Worm (Caenorhabditis elegans) whole organism, late embryonic: ENCODE measurements around the gene cct-5.

Experiments
- ama-1 ChIP-seq: fragments of 150-350 bp; optimal IDR thresholded peaks from 2 replicates; lab custom pipeline; 2014
- ceh-34 ChIP-seq: sonication (generic microtip); optimal IDR thresholded peaks from 2 replicates; lab custom pipeline; 2016; ENCODE audit warnings: mild to moderate bottlenecking, missing genetic modification characterization, missing compliant biosample characterization
- dve-1 ChIP-seq: sonication (generic microtip); optimal IDR thresholded peaks from 2 replicates; lab custom pipeline; 2017; ENCODE audit warnings: antibody characterized with exemption, mild to moderate bottlenecking, missing genetic modification characterization, missing compliant biosample characterization
- ets-4 ChIP-seq: sonication (generic microtip); optimal IDR thresholded peaks from 2 replicates; lab custom pipeline; 2016; ENCODE audit warnings: missing genetic modification characterization, missing compliant biosample characterization
- mec-3 ChIP-seq: sonication (generic microtip); optimal IDR thresholded peaks from 2 replicates; lab custom pipeline; 2016; ENCODE audit warnings: borderline replicate concordance, missing genetic modification characterization, missing compliant biosample characterization
- pqm-1 ChIP-seq: sonication (generic microtip); optimal IDR thresholded peaks from 2 replicates; lab custom pipeline; 2016; ENCODE audit warnings: missing genetic modification characterization, missing compliant biosample characterization
- ztf-16 ChIP-seq: sonication (generic microtip); optimal IDR thresholded peaks from 2 replicates; lab custom pipeline; 2017; ENCODE audit warnings: missing genetic modification characterization, missing compliant biosample characterization

- no peak for TF ChIP-seq ceh-34 (tag; lab: Kevin White, UChicago)
- no peak for TF ChIP-seq pqm-1
- TF ChIP-seq ets-4 (tag; lab: Kevin White, UChicago) = no peak
- no peak for TF ChIP-seq ama-1 (lab: Kevin White, UChicago)
- TF ChIP-seq ztf-16 (tag; lab: Kevin White, UChicago) = no peak
- TF ChIP-seq dve-1 = no peak
- no peak for TF ChIP-seq mec-3 (tag; lab: Kevin White, UChicago)
Observed at ce11 chrIII:4553316-4553715, 45.4 kb upstream of the cct-5 start, which contains the start of gene imph-1.
